Fruit fly (Drosophila melanogaster) whole organism, embryonic: ENCODE data around the gene CG43658.
A peak's percentile ranks its signal among the peaks of the same experiment; 100 is the strongest.

Experiments
- Asciz ChIP-seq: fragments of 200-800 bp; sonication (Bioruptor generic); optimal IDR thresholded peaks from 2 replicates; lab custom pipeline; 2017; ENCODE audit warnings: missing biosample characterization, mild to moderate bottlenecking, missing genetic modification characterization, missing genetic modification reagents
- B-H1 ChIP-seq: fragments of 200-800 bp; sonication (Bioruptor generic); IDR thresholded peaks from 3 replicates; pipeline ENCODE4 v1.3.6; 2022; ENCODE audit warnings: missing biosample characterization, missing genetic modification characterization
- B-H2 ChIP-seq: fragments of 200-800 bp; sonication (Bioruptor generic); optimal IDR thresholded peaks from 2 replicates; lab custom pipeline; 2018; ENCODE audit warnings: missing biosample characterization, mild to moderate bottlenecking, missing genetic modification characterization
- Bdp1 ChIP-seq: fragments of 200-800 bp; sonication (Bioruptor generic); optimal IDR thresholded peaks from 3 replicates; lab custom pipeline; 2016; ENCODE audit warnings: missing biosample characterization, missing genetic modification characterization
- Bgb ChIP-seq: fragments of 200-800 bp; sonication (Bioruptor generic); IDR thresholded peaks from 2 replicates; pipeline ENCODE4 v1.3.6; 2022; ENCODE audit warnings: missing biosample characterization, missing genetic modification characterization; ENCODE audit not compliant: partially characterized antibody
- CG11093 ChIP-seq: fragments of 200-800 bp; sonication (Bioruptor generic); IDR thresholded peaks from 3 replicates; pipeline ENCODE4 v1.3.6; 2022; ENCODE audit warnings: missing biosample characterization, missing genetic modification characterization
- CG11560 ChIP-seq: fragments of 200-800 bp; sonication (Bioruptor generic); IDR thresholded peaks from 3 replicates; pipeline ENCODE4 v1.3.6; 2022; ENCODE audit warnings: missing biosample characterization, missing genetic modification characterization
- CG11696 ChIP-seq: fragments of 200-800 bp; sonication (Bioruptor generic); IDR thresholded peaks from 2 replicates; pipeline ENCODE4 v1.3.6; 2022; ENCODE audit warnings: missing biosample characterization, missing genetic modification characterization
- CG12219 ChIP-seq: fragments of 200-800 bp; sonication (Bioruptor generic); optimal IDR thresholded peaks from 3 replicates; lab custom pipeline; 2018; ENCODE audit warnings: missing biosample characterization, mild to moderate bottlenecking, missing genetic modification characterization
- CG12299 ChIP-seq: fragments of 200-800 bp; sonication (Bioruptor generic); optimal IDR thresholded peaks from 2 replicates; lab custom pipeline; 2018; ENCODE audit warnings: missing biosample characterization, mild to moderate bottlenecking, missing genetic modification characterization
- CG1233 ChIP-seq: fragments of 200-800 bp; sonication (Bioruptor generic); optimal IDR thresholded peaks from 4 replicates; lab custom pipeline; 2018; ENCODE audit warnings: missing biosample characterization, mild to moderate bottlenecking, missing genetic modification characterization
- CG12659 ChIP-seq: fragments of 200-800 bp; sonication (Bioruptor generic); optimal IDR thresholded peaks from 3 replicates; lab custom pipeline; 2017; ENCODE audit warnings: mild to moderate bottlenecking, missing biosample characterization, missing genetic modification reagents, missing genetic modification characterization
- CG13894 ChIP-seq: fragments of 200-800 bp; sonication (Bioruptor generic); optimal IDR thresholded peaks from 3 replicates; lab custom pipeline; 2018; ENCODE audit warnings: missing biosample characterization, mild to moderate bottlenecking, missing genetic modification characterization, moderate library complexity
- CG14050 ChIP-seq: fragments of 200-800 bp; sonication (Bioruptor generic); IDR thresholded peaks from 3 replicates; pipeline ENCODE4 v1.3.6; 2022; ENCODE audit warnings: missing biosample characterization, missing genetic modification characterization
- CG17568 ChIP-seq: fragments of 200-800 bp; sonication (Bioruptor generic); optimal IDR thresholded peaks from 2 replicates; lab custom pipeline; 2018; ENCODE audit warnings: missing biosample characterization, mild to moderate bottlenecking, missing genetic modification characterization, moderate library complexity
- CG17612 ChIP-seq: fragments of 200-800 bp; sonication (Bioruptor generic); IDR thresholded peaks from 2 replicates; pipeline ENCODE4 v1.3.6; 2022; ENCODE audit warnings: missing biosample characterization, missing genetic modification characterization
- CG18476 ChIP-seq: fragments of 200-800 bp; sonication (Bioruptor generic); optimal IDR thresholded peaks from 2 replicates; lab custom pipeline; 2016; ENCODE audit warnings: missing biosample characterization, mild to moderate bottlenecking, missing genetic modification characterization
- CG2120 ChIP-seq: fragments of 200-800 bp; sonication (Bioruptor generic); optimal IDR thresholded peaks from 3 replicates; lab custom pipeline; 2016; ENCODE audit warnings: missing biosample characterization, missing genetic modification characterization
- CG7357 ChIP-seq: fragments of 200-800 bp; sonication (Bioruptor generic); IDR thresholded peaks from 3 replicates; pipeline ENCODE4 v1.3.6; 2022; ENCODE audit warnings: missing biosample characterization, missing genetic modification characterization
- CG7556 ChIP-seq: fragments of 200-800 bp; sonication (Bioruptor generic); optimal IDR thresholded peaks from 2 replicates; lab custom pipeline; 2017; ENCODE audit warnings: missing biosample characterization, mild to moderate bottlenecking, missing genetic modification characterization
- CG7987 ChIP-seq: fragments of 200-800 bp; sonication (Bioruptor generic); optimal IDR thresholded peaks from 2 replicates; lab custom pipeline; 2018; ENCODE audit warnings: missing biosample characterization, mild to moderate bottlenecking, missing genetic modification characterization, moderate library complexity
- CG9817 ChIP-seq: fragments of 200-800 bp; sonication (Bioruptor generic); optimal IDR thresholded peaks from 2 replicates; lab custom pipeline; 2018; ENCODE audit warnings: missing biosample characterization, mild to moderate bottlenecking, missing genetic modification characterization, moderate library complexity
- CG9876 ChIP-seq: fragments of 200-800 bp; sonication (Bioruptor generic); optimal IDR thresholded peaks from 2 replicates; lab custom pipeline; 2016; ENCODE audit warnings: missing biosample characterization, missing genetic modification characterization
- Dbx ChIP-seq: fragments of 200-800 bp; sonication (Bioruptor generic); IDR thresholded peaks from 3 replicates; pipeline ENCODE4 v1.3.6; 2022; ENCODE audit warnings: missing biosample characterization, missing genetic modification characterization
- Dref ChIP-seq: fragments of 200-800 bp; sonication (Bioruptor generic); IDR thresholded peaks from 2 replicates; pipeline ENCODE4 v1.3.6; 2022; ENCODE audit warnings: missing biosample characterization, missing genetic modification characterization
- Elba2 ChIP-seq: fragments of 200-800 bp; sonication (Bioruptor generic); optimal IDR thresholded peaks from 3 replicates; lab custom pipeline; 2016; ENCODE audit warnings: missing biosample characterization, missing genetic modification characterization
- Gsc ChIP-seq: fragments of 200-800 bp; sonication (Bioruptor generic); IDR thresholded peaks from 2 replicates; pipeline ENCODE4 v1.3.6; 2022; ENCODE audit warnings: missing biosample characterization, missing genetic modification characterization
- Hmr ChIP-seq: fragments of 200-800 bp; sonication (Bioruptor generic); optimal IDR thresholded peaks from 3 replicates; lab custom pipeline; 2017; ENCODE audit warnings: mild to moderate bottlenecking, missing biosample characterization, missing genetic modification reagents, missing genetic modification characterization
- Hr3 ChIP-seq: fragments of 200-800 bp; sonication (Bioruptor generic); optimal IDR thresholded peaks from 3 replicates; lab custom pipeline; 2016; ENCODE audit warnings: missing biosample characterization, missing genetic modification characterization
- Lhr ChIP-seq: fragments of 200-800 bp; sonication (Bioruptor generic); optimal IDR thresholded peaks from 3 replicates; lab custom pipeline; 2017; ENCODE audit warnings: mild to moderate bottlenecking, missing biosample characterization, missing genetic modification reagents, missing genetic modification characterization
- Mrtf ChIP-seq: fragments of 200-800 bp; sonication (Bioruptor generic); IDR thresholded peaks from 3 replicates; pipeline ENCODE4 v1.3.6; 2022; ENCODE audit warnings: missing biosample characterization, missing genetic modification characterization
- Poxn ChIP-seq: fragments of 200-800 bp; sonication (Bioruptor generic); IDR thresholded peaks from 2 replicates; pipeline ENCODE4 v1.3.6; 2022; ENCODE audit warnings: missing biosample characterization, missing genetic modification characterization
- Rx ChIP-seq: fragments of 200-800 bp; sonication (Bioruptor generic); IDR thresholded peaks from 2 replicates; pipeline ENCODE4 v1.3.6; 2022; ENCODE audit warnings: missing biosample characterization, missing genetic modification characterization
- Scr ChIP-seq: fragments of 200-800 bp; sonication (Bioruptor generic); IDR thresholded peaks from 2 replicates; pipeline ENCODE4 v1.3.6; 2022; ENCODE audit warnings: missing biosample characterization, missing genetic modification characterization; ENCODE audit not compliant: partially characterized antibody
- Six4 ChIP-seq: fragments of 200-800 bp; sonication (Bioruptor generic); optimal IDR thresholded peaks from 2 replicates; lab custom pipeline; 2016; ENCODE audit warnings: missing biosample characterization, missing genetic modification characterization
- az2 ChIP-seq: fragments of 200-800 bp; sonication (Bioruptor generic); optimal IDR thresholded peaks from 3 replicates; lab custom pipeline; 2016; ENCODE audit warnings: missing biosample characterization, missing genetic modification characterization
- cas ChIP-seq: fragments of 200-800 bp; sonication (Bioruptor generic); IDR thresholded peaks from 2 replicates; pipeline ENCODE4 v1.3.6; 2022; ENCODE audit warnings: missing biosample characterization, missing genetic modification characterization
- chm ChIP-seq: fragments of 200-800 bp; sonication (Bioruptor generic); IDR thresholded peaks from 2 replicates; pipeline ENCODE4 v1.3.6; 2022; ENCODE audit warnings: missing biosample characterization, missing genetic modification characterization
- emc ChIP-seq: fragments of 200-800 bp; sonication (Bioruptor generic); optimal IDR thresholded peaks from 2 replicates; lab custom pipeline; 2016; ENCODE audit warnings: missing biosample characterization, missing genetic modification characterization
- eve ChIP-seq, 2 experiments: fragments of >200 bp; optimal IDR thresholded peaks; 2 replicates each; lab custom pipeline; 2017; ENCODE audit warnings: missing biosample characterization in 2 of 2, missing genetic modification characterization in 2 of 2
- exex ChIP-seq: fragments of 200-800 bp; sonication (Bioruptor generic); optimal IDR thresholded peaks from 4 replicates; lab custom pipeline; 2018; ENCODE audit warnings: missing biosample characterization, mild to moderate bottlenecking, missing genetic modification characterization, moderate library complexity
- gcm ChIP-seq: fragments of 200-800 bp; sonication (Bioruptor generic); optimal IDR thresholded peaks from 2 replicates; lab custom pipeline; 2019; ENCODE audit warnings: missing biosample characterization, mild to moderate bottlenecking, missing genetic modification characterization, moderate library complexity
- gfzf ChIP-seq: fragments of 200-800 bp; sonication (Bioruptor generic); optimal IDR thresholded peaks from 2 replicates; lab custom pipeline; 2016; ENCODE audit warnings: missing biosample characterization, mild to moderate bottlenecking, missing genetic modification characterization, moderate library complexity
- insv ChIP-seq, 2 experiments: fragments of 200-800 bp; sonication (Bioruptor generic); optimal IDR thresholded peaks; 3 replicates each; lab custom pipeline; 2016 to 2018; ENCODE audit warnings: missing biosample characterization in 2 of 2, missing genetic modification characterization in 2 of 2
- kay ChIP-seq: fragments of 200-800 bp; sonication (Bioruptor generic); optimal IDR thresholded peaks from 2 replicates; lab custom pipeline; 2016; ENCODE audit warnings: missing biosample characterization, missing genetic modification characterization
- nau ChIP-seq: fragments of 200-800 bp; sonication (Bioruptor generic); optimal IDR thresholded peaks from 3 replicates; lab custom pipeline; 2017; ENCODE audit warnings: missing biosample characterization, mild to moderate bottlenecking, missing genetic modification characterization, missing genetic modification reagents
- psq ChIP-seq: fragments of 200-800 bp; sonication (Bioruptor generic); optimal IDR thresholded peaks from 2 replicates; lab custom pipeline; 2017; ENCODE audit warnings: missing biosample characterization, missing genetic modification characterization
- sd ChIP-seq: fragments of 200-800 bp; sonication (Bioruptor generic); optimal IDR thresholded peaks from 3 replicates; lab custom pipeline; 2018; ENCODE audit warnings: missing biosample characterization, mild to moderate bottlenecking, missing genetic modification characterization, moderate library complexity
- sens ChIP-seq: fragments of 200-800 bp; sonication (Bioruptor generic); peaks from one replicate; lab custom pipeline; 2016; ENCODE audit warnings: missing biosample characterization, missing genetic modification characterization
- sr ChIP-seq: fragments of 200-800 bp; sonication (Bioruptor generic); IDR thresholded peaks from 3 replicates; pipeline ENCODE4 v1.3.6; 2022; ENCODE audit warnings: missing biosample characterization, missing genetic modification characterization
- unpg ChIP-seq: fragments of 200-800 bp; sonication (Bioruptor generic); optimal IDR thresholded peaks from 3 replicates; lab custom pipeline; 2018; ENCODE audit warnings: missing biosample characterization, mild to moderate bottlenecking, missing genetic modification characterization, moderate library complexity

Gene CG43658

dm6 chrX:17581606-17582281 is 20.8 kb upstream of the CG43658 start (continued):
- TF ChIP-seq CG2120 (GFP tag; lab: Kevin White, UChicago) (no peak), Hmr (GFP tag; lab: Kevin White, UChicago) (no peak), CG11696 (GFP tag; lab: Robert Waterston, UW) (no peak), CG12659 (no peak), Poxn (no peak), CG12219 (GFP tag; lab: Kevin White, UChicago) (no peak), Lhr (no peak), Six4 (GFP tag; lab: Kevin White, UChicago) (no peak), CG17568 (GFP tag; lab: Kevin White, UChicago) (no peak), Bdp1 (GFP tag; lab: Kevin White, UChicago) (no peak), Gsc (GFP tag; lab: Robert Waterston, UW) (no peak), CG14050 (GFP tag; lab: Robert Waterston, UW) (no peak), CG11560 (tag; lab: Robert Waterston, UW) (no peak), B-H2 (GFP tag; lab: Kevin White, UChicago) (no peak), psq (GFP tag; lab: Kevin White, UChicago) (no peak), gfzf (GFP tag; lab: Kevin White, UChicago) (no peak), CG11093 (GFP tag; lab: Robert Waterston, UW) (no peak), Rx (GFP tag; lab: Robert Waterston, UW) (no peak), sens (GFP tag; lab: Kevin White, UChicago) (peak; percentile 75), Hr3 (GFP tag; lab: Kevin White, UChicago) (no peak), CG7357 (GFP tag; lab: Robert Waterston, UW) (no peak), eve (GFP tag; optimal IDR thresholded peaks at IDR 0.05; lab: Kevin White, UChicago) (no peak), unpg (GFP tag; lab: Kevin White, UChicago) (no peak), Dref (GFP tag; lab: Robert Waterston, UW) (no peak), Dbx (GFP tag; lab: Robert Waterston, UW) (no peak), CG1233 (GFP tag; lab: Kevin White, UChicago) (no peak), CG9876 (GFP tag; lab: Kevin White, UChicago) (no peak), CG12299 (tag; lab: Kevin White, UChicago) (no peak), Elba2 (no peak), Bgb (no peak), exex (tag; lab: Kevin White, UChicago) (no peak), az2 (GFP tag; lab: Kevin White, UChicago) (peak; percentile 9), nau (no peak), emc (GFP tag; lab: Kevin White, UChicago) (no peak), B-H1 (GFP tag; lab: Robert Waterston, UW) (no peak), CG7987 (no peak), CG18476 (GFP tag; lab: Kevin White, UChicago) (no peak), Asciz (GFP tag; lab: Kevin White, UChicago) (no peak), Scr (GFP tag; lab: Robert Waterston, UW) (no peak), CG13894 (tag; lab: Kevin White, UChicago) (peak; percentile 93), insv (GFP tag; optimal IDR thresholded peaks at IDR 0.05; lab: Kevin White, UChicago) (no peak), CG17612 (GFP tag; lab: Robert Waterston, UW) (no peak), chm (GFP tag; lab: Robert Waterston, UW) (no peak), gcm (GFP tag; lab: Kevin White, UChicago) (no peak), sr (GFP tag; lab: Robert Waterston, UW) (no peak), CG7556 (GFP tag; lab: Kevin White, UChicago) (peak; percentile 41), kay (GFP tag; lab: Kevin White, UChicago) (peak; percentile 22), Mrtf (GFP tag; lab: Robert Waterston, UW) (no peak), CG9817 (tag; lab: Kevin White, UChicago) (no peak), cas (GFP tag; lab: Robert Waterston, UW) (no peak), sd (tag; lab: Kevin White, UChicago) (no peak)
